Worm (Caenorhabditis elegans) whole organism, L4/young adult: ENCODE measurements around the gene rps-21.

ENCODE experiments used
- W03F9.2 ChIP-seq: fragments of 150-350 bp; optimal IDR thresholded peaks from 2 replicates; lab custom pipeline; 2014; ENCODE audit warnings: missing biosample characterization, missing genetic modification characterization
- dao-5 ChIP-seq: sonication (generic microtip); optimal IDR thresholded peaks from 2 replicates; lab custom pipeline; 2016; ENCODE audit warnings: missing genotype, missing genetic modification characterization, moderate library complexity, missing compliant biosample characterization
- him-1 ChIP-seq: sonication (generic microtip); optimal IDR thresholded peaks from 2 replicates; lab custom pipeline; 2016; ENCODE audit warnings: missing genotype, missing genetic modification reagents, missing genetic modification characterization, missing compliant biosample characterization

ce11 chrIII:7167568-7167937 is 21.9 kb downstream of the rps-21 start, which contains the start of gene acs-4:
- TF ChIP-seq him-1, result no peak
- no peak for TF ChIP-seq dao-5 (tag; lab: Kevin White, UChicago)
- no peak for TF ChIP-seq W03F9.2
